Fruit fly (Drosophila melanogaster) whole organism, embryonic: ENCODE results near the gene Rrp45.

Source experiments
- Antp ChIP-seq: fragments of 200-800 bp; sonication (Bioruptor generic); optimal IDR thresholded peaks from 3 replicates; lab custom pipeline; 2016; ENCODE audit warnings: missing biosample characterization, missing genetic modification characterization
- BEAF-32 ChIP-seq: fragments of 200-800 bp; sonication (Bioruptor generic); optimal IDR thresholded peaks from 3 replicates; lab custom pipeline; 2017; ENCODE audit warnings: missing biosample characterization, missing genetic modification characterization, mild to moderate bottlenecking, moderate library complexity, missing genetic modification reagents
- CG10321 ChIP-seq: fragments of 200-800 bp; sonication (Bioruptor generic); IDR thresholded peaks from 2 replicates; pipeline ENCODE4 v1.3.6; 2022; ENCODE audit warnings: missing biosample characterization, missing genetic modification characterization
- CG12104 ChIP-seq: fragments of 200-800 bp; sonication (Bioruptor generic); optimal IDR thresholded peaks from 3 replicates; lab custom pipeline; 2016; ENCODE audit warnings: missing biosample characterization, missing genetic modification characterization
- CG12219 ChIP-seq: fragments of 200-800 bp; sonication (Bioruptor generic); optimal IDR thresholded peaks from 3 replicates; lab custom pipeline; 2018; ENCODE audit warnings: missing biosample characterization, mild to moderate bottlenecking, missing genetic modification characterization
- CG12769 ChIP-seq: fragments of 200-800 bp; sonication (Bioruptor generic); optimal IDR thresholded peaks from 2 replicates; lab custom pipeline; 2019; ENCODE audit warnings: missing biosample characterization, mild to moderate bottlenecking, missing genetic modification characterization, moderate library complexity
- CG17612 ChIP-seq: fragments of 200-800 bp; sonication (Bioruptor generic); IDR thresholded peaks from 2 replicates; pipeline ENCODE4 v1.3.6; 2022; ENCODE audit warnings: missing biosample characterization, missing genetic modification characterization
- CG1792 ChIP-seq: fragments of 200-800 bp; sonication (Bioruptor generic); optimal IDR thresholded peaks from 2 replicates; lab custom pipeline; 2016; ENCODE audit warnings: missing biosample characterization, missing genetic modification characterization
- CG2120 ChIP-seq: fragments of 200-800 bp; sonication (Bioruptor generic); optimal IDR thresholded peaks from 3 replicates; lab custom pipeline; 2016; ENCODE audit warnings: missing biosample characterization, missing genetic modification characterization
- CG2875 ChIP-seq: fragments of 200-800 bp; sonication (Bioruptor generic); optimal IDR thresholded peaks from 2 replicates; lab custom pipeline; 2017; ENCODE audit warnings: missing biosample characterization, mild to moderate bottlenecking, missing genetic modification characterization, missing genetic modification reagents
- CG30020 ChIP-seq: fragments of 200-800 bp; optimal IDR thresholded peaks from 2 replicates; lab custom pipeline; 2019; ENCODE audit warnings: missing biosample characterization, mild to moderate bottlenecking, missing genetic modification characterization, moderate library complexity
- CG3281 ChIP-seq: fragments of 200-800 bp; sonication (Bioruptor generic); optimal IDR thresholded peaks from 3 replicates; lab custom pipeline; 2017; ENCODE audit warnings: missing biosample characterization, mild to moderate bottlenecking, missing genetic modification characterization
- CG5953 ChIP-seq: fragments of 200-800 bp; sonication (Bioruptor generic); IDR thresholded peaks from 2 replicates; pipeline ENCODE4 v1.3.6; 2022; ENCODE audit warnings: missing biosample characterization, missing genetic modification characterization
- CG8281 ChIP-seq: fragments of 200-800 bp; sonication (Bioruptor generic); optimal IDR thresholded peaks from 2 replicates; lab custom pipeline; 2018; ENCODE audit warnings: missing biosample characterization, mild to moderate bottlenecking, missing genetic modification characterization, moderate library complexity
- CoRest ChIP-seq: fragments of 200-800 bp; sonication (Bioruptor generic); optimal IDR thresholded peaks from 3 replicates; lab custom pipeline; 2018; ENCODE audit warnings: missing biosample characterization, mild to moderate bottlenecking, missing genetic modification characterization, moderate library complexity
- D19A ChIP-seq: fragments of 200-800 bp; optimal IDR thresholded peaks from 3 replicates; lab custom pipeline; 2019; ENCODE audit warnings: missing biosample characterization, mild to moderate bottlenecking, missing genetic modification characterization, moderate library complexity
- Dref ChIP-seq: fragments of 200-800 bp; sonication (Bioruptor generic); IDR thresholded peaks from 2 replicates; pipeline ENCODE4 v1.3.6; 2022; ENCODE audit warnings: missing biosample characterization, missing genetic modification characterization
- Hmx ChIP-seq: fragments of 200-800 bp; sonication (Bioruptor generic); optimal IDR thresholded peaks from 2 replicates; lab custom pipeline; 2016; ENCODE audit warnings: missing biosample characterization, missing genetic modification characterization
- MESR4 ChIP-seq: fragments of 200-800 bp; sonication (Bioruptor generic); optimal IDR thresholded peaks from 2 replicates; lab custom pipeline; 2018; ENCODE audit warnings: missing biosample characterization, mild to moderate bottlenecking, missing genetic modification characterization, moderate library complexity
- Mrtf ChIP-seq: fragments of 200-800 bp; sonication (Bioruptor generic); IDR thresholded peaks from 3 replicates; pipeline ENCODE4 v1.3.6; 2022; ENCODE audit warnings: missing biosample characterization, missing genetic modification characterization
- Nf-YB ChIP-seq: fragments of 200-800 bp; sonication (Bioruptor generic); optimal IDR thresholded peaks from 3 replicates; lab custom pipeline; 2019; ENCODE audit warnings: missing biosample characterization, mild to moderate bottlenecking, missing genetic modification characterization, moderate library complexity
- Ravus ChIP-seq: fragments of 200-800 bp; sonication (Bioruptor generic); IDR thresholded peaks from 2 replicates; pipeline ENCODE4 v1.3.6; 2022; ENCODE audit warnings: missing biosample characterization, missing genetic modification characterization
- Sox102F ChIP-seq: fragments of 200-800 bp; sonication (Bioruptor generic); optimal IDR thresholded peaks from 2 replicates; lab custom pipeline; 2018; ENCODE audit warnings: missing biosample characterization, mild to moderate bottlenecking, missing genetic modification characterization, moderate library complexity
- Xbp1 ChIP-seq: fragments of 200-800 bp; sonication (Bioruptor generic); optimal IDR thresholded peaks from 3 replicates; lab custom pipeline; 2016; ENCODE audit warnings: missing biosample characterization, mild to moderate bottlenecking, missing genetic modification characterization
- az2 ChIP-seq: fragments of 200-800 bp; sonication (Bioruptor generic); optimal IDR thresholded peaks from 3 replicates; lab custom pipeline; 2016; ENCODE audit warnings: missing biosample characterization, missing genetic modification characterization
- cato ChIP-seq: fragments of 200-800 bp; sonication (Bioruptor generic); optimal IDR thresholded peaks from 2 replicates; lab custom pipeline; 2016; ENCODE audit warnings: missing biosample characterization, missing genetic modification characterization, borderline replicate concordance
- dm ChIP-seq: fragments of 200-800 bp; sonication (Bioruptor generic); optimal IDR thresholded peaks from 3 replicates; lab custom pipeline; 2016; ENCODE audit warnings: missing biosample characterization, missing genetic modification characterization
- emc ChIP-seq: fragments of 200-800 bp; sonication (Bioruptor generic); optimal IDR thresholded peaks from 2 replicates; lab custom pipeline; 2016; ENCODE audit warnings: missing biosample characterization, missing genetic modification characterization
- esg ChIP-seq: fragments of 200-800 bp; sonication (Bioruptor generic); conservative IDR thresholded peaks from 2 replicates; pipeline ENCODE4 v1.3.6; 2022; ENCODE audit warnings: missing biosample characterization, missing genetic modification characterization
- gt ChIP-seq: fragments of 200-800 bp; sonication (Bioruptor generic); IDR thresholded peaks from 2 replicates; pipeline ENCODE4 v1.3.6; 2022; ENCODE audit warnings: missing biosample characterization, missing genetic modification characterization
- otp ChIP-seq: fragments of 200-800 bp; sonication (Bioruptor generic); IDR thresholded peaks from 3 replicates; pipeline ENCODE4, ENCODE4 v1.3.6; 2022; ENCODE audit warnings: missing biosample characterization, missing genetic modification characterization
- pan ChIP-seq, 4 experiments: fragments of >200 bp in 3 of 4; fragments of 200-800 bp in 1 of 4; sonication (Bioruptor generic) in 1 of 4; optimal IDR thresholded peaks in 3 of 4; IDR thresholded peaks in 1 of 4; 2 replicates each; pipeline versions ENCODE4 v1.3.6 to Lab custom; 2017 to 2022; ENCODE audit warnings: missing biosample characterization in 2 of 4, missing genetic modification characterization in 2 of 4, mixed read lengths in 1 of 4
- pb ChIP-seq: fragments of 200-800 bp; sonication (Bioruptor generic); optimal IDR thresholded peaks from 3 replicates; lab custom pipeline; 2016; ENCODE audit warnings: missing biosample characterization, missing genetic modification characterization
- pita ChIP-seq: fragments of 200-800 bp; sonication (Bioruptor generic); optimal IDR thresholded peaks from 2 replicates; lab custom pipeline; 2017; ENCODE audit warnings: missing biosample characterization, mild to moderate bottlenecking, missing genetic modification characterization
- pzg ChIP-seq: fragments of 200-800 bp; sonication (Bioruptor generic); optimal IDR thresholded peaks from 3 replicates; lab custom pipeline; 2018; ENCODE audit warnings: missing biosample characterization, mild to moderate bottlenecking, missing genetic modification characterization, moderate library complexity
- ro ChIP-seq: fragments of 200-800 bp; sonication (Bioruptor generic); IDR thresholded peaks from 2 replicates; pipeline ENCODE4 v1.3.6; 2022; ENCODE audit warnings: missing biosample characterization, missing genetic modification characterization
- row ChIP-seq: fragments of 200-800 bp; sonication (Bioruptor generic); IDR thresholded peaks from 3 replicates; pipeline ENCODE4 v1.3.6; 2022; ENCODE audit warnings: missing biosample characterization, missing genetic modification characterization
- sc ChIP-seq, 3 experiments: fragments of >200 bp in 2 of 3; fragments of 200-800 bp in 1 of 3; sonication (Bioruptor generic) in 1 of 3; optimal IDR thresholded peaks; 2 replicates in 2 of 3; 3 replicates in 1 of 3; lab custom pipeline; 2017; ENCODE audit warnings: mild to moderate bottlenecking in 1 of 3, missing biosample characterization in 1 of 3, missing genetic modification characterization in 1 of 3, missing genetic modification reagents in 1 of 3
- sna ChIP-seq: fragments of 200-800 bp; sonication (Bioruptor generic); IDR thresholded peaks from 2 replicates; pipeline ENCODE4 v1.3.6; 2022; ENCODE audit warnings: missing biosample characterization, missing genetic modification characterization; ENCODE audit not compliant: partially characterized antibody
- tin ChIP-seq: fragments of 200-800 bp; sonication (Bioruptor generic); optimal IDR thresholded peaks from 3 replicates; lab custom pipeline; 2016; ENCODE audit warnings: missing biosample characterization, missing genetic modification characterization
- trem ChIP-seq: fragments of 200-800 bp; optimal IDR thresholded peaks from 3 replicates; lab custom pipeline; 2019; ENCODE audit warnings: missing biosample characterization, mild to moderate bottlenecking, missing genetic modification characterization, moderate library complexity
- tup ChIP-seq: fragments of 200-800 bp; sonication (Bioruptor generic); optimal IDR thresholded peaks from 2 replicates; lab custom pipeline; 2016; ENCODE audit warnings: missing biosample characterization, mild to moderate bottlenecking, missing genetic modification characterization, moderate library complexity
- tx ChIP-seq: fragments of 200-800 bp; sonication (Bioruptor generic); optimal IDR thresholded peaks from 2 replicates; lab custom pipeline; 2016; ENCODE audit warnings: missing biosample characterization, missing genetic modification characterization
- unc-4 ChIP-seq: fragments of 200-800 bp; sonication (Bioruptor generic); IDR thresholded peaks from 2 replicates; pipeline ENCODE4 v1.3.6; 2022; ENCODE audit warnings: missing biosample characterization, missing genetic modification characterization; ENCODE audit not compliant: partially characterized antibody
- usp ChIP-seq: fragments of >200 bp; optimal IDR thresholded peaks from 2 replicates; lab custom pipeline; 2017; ENCODE audit warnings: missing biosample characterization, missing genetic modification characterization
- vvl ChIP-seq: fragments of 200-800 bp; sonication (Bioruptor generic); IDR thresholded peaks from 2 replicates; pipeline ENCODE4 v1.3.6; 2022; ENCODE audit warnings: missing biosample characterization, missing genetic modification characterization
- z ChIP-seq: fragments of 200-800 bp; sonication (Bioruptor generic); IDR thresholded peaks from 3 replicates; pipeline ENCODE4 v1.3.6; 2022; ENCODE audit warnings: missing biosample characterization, missing genetic modification characterization
- zen2 ChIP-seq: fragments of 200-800 bp; sonication (Bioruptor generic); IDR thresholded peaks from 3 replicates; pipeline ENCODE4 v1.3.6; 2022; ENCODE audit warnings: missing biosample characterization, missing genetic modification characterization; ENCODE audit not compliant: partially characterized antibody
- zfh2 ChIP-seq: fragments of 200-800 bp; sonication (Bioruptor generic); optimal IDR thresholded peaks from 2 replicates; lab custom pipeline; 2016; ENCODE audit warnings: missing biosample characterization, missing genetic modification characterization

The Rrp45 gene

dm6 chrX:16811213-16811749, 20.2 kb upstream of the Rrp45 start, which contains the start of gene CG4829 (continued):
- TF ChIP-seq CG2875 (GFP tag; lab: Kevin White, UChicago) (peak; percentile 77), CoRest (tag; lab: Kevin White, UChicago) (peak; percentile 90), CG17612 (GFP tag; lab: Robert Waterston, UW) (peak; percentile 72; the same call in 1 of the 2 replicates), pan (optimal IDR thresholded peaks at IDR 0.05; lab: Kevin White, UChicago) (no peak), pan (GFP tag; optimal IDR thresholded peaks at IDR 0.05 in 1 of 2, IDR thresholded peaks at IDR 0.05 in 1 of 2) (peak in 1 of 2 experiments; percentile 88), zen2 (GFP tag; lab: Robert Waterston, UW) (no peak), tx (GFP tag; lab: Kevin White, UChicago) (peak; percentile 77), CG2120 (peak; percentile 85), CG8281 (tag; lab: Kevin White, UChicago) (peak; percentile 70), tin (GFP tag; lab: Kevin White, UChicago) (peak; percentile 88), cato (GFP tag; lab: Kevin White, UChicago) (peak; percentile 69), CG30020 (tag; lab: Kevin White, UChicago) (peak; percentile 33), z (GFP tag; lab: Robert Waterston, UW) (0 out of 3 replicates have a peak, but pooled peaks have one; percentile 30), otp (peak; percentile 86), gt (GFP tag; lab: Robert Waterston, UW) (no peak; the same call in 1 of the 2 replicates), CG12769 (peak; percentile 95), CG5953 (peak; percentile 82), pita (GFP tag; lab: Kevin White, UChicago) (no peak), sc (optimal IDR thresholded peaks at IDR 0.05; lab: Kevin White, UChicago) (no peak), sc (GFP tag; optimal IDR thresholded peaks at IDR 0.05; lab: Kevin White, UChicago) (peak; percentile 71), usp (no peak), zfh2 (GFP tag; lab: Kevin White, UChicago) (peak; percentile 73), pzg (GFP tag; lab: Kevin White, UChicago) (peak; percentile 7), pb (GFP tag; lab: Kevin White, UChicago) (peak; percentile 82), unc-4 (GFP tag; lab: Robert Waterston, UW) (no peak), row (GFP tag; lab: Robert Waterston, UW) (peak; percentile 90), vvl (GFP tag; lab: Robert Waterston, UW) (peak; percentile 94), trem (tag; lab: Kevin White, UChicago) (peak; percentile 74), Ravus (GFP tag; lab: Robert Waterston, UW) (peak; percentile 71), ro (peak; percentile 73), CG10321 (GFP tag; lab: Robert Waterston, UW) (peak; percentile 15; the same call in 1 of the 2 replicates), az2 (GFP tag; lab: Kevin White, UChicago) (peak; percentile 82), CG1792 (GFP tag; lab: Kevin White, UChicago) (peak; percentile 76), Dref (no peak), dm (GFP tag; lab: Kevin White, UChicago) (peak; percentile 74), CG3281 (peak; percentile 82), BEAF-32 (GFP tag; lab: Kevin White, UChicago) (no peak), Hmx (GFP tag; lab: Kevin White, UChicago) (peak; percentile 1), Mrtf (GFP tag; lab: Robert Waterston, UW) (peak; percentile 87), CG12219 (GFP tag; lab: Kevin White, UChicago) (peak; percentile 92), emc (peak; percentile 65), Nf-YB (GFP tag; lab: Kevin White, UChicago) (peak; percentile 62), Xbp1 (GFP tag; lab: Kevin White, UChicago) (peak; percentile 88), tup (peak; percentile 40), CG12104 (GFP tag; lab: Kevin White, UChicago) (peak; percentile 79), Antp (peak; percentile 87), MESR4 (GFP tag; lab: Kevin White, UChicago) (peak; percentile 10), esg (peak; percentile 87), D19A (tag; lab: Kevin White, UChicago) (peak; percentile 86), Sox102F (peak; percentile 93), sna (GFP tag; lab: Robert Waterston, UW) (no peak)
